Fruit fly (Drosophila melanogaster) whole organism, embryonic: ENCODE data around the gene CG14043.

Experiments used
- Adf1 ChIP-seq: fragments of 200-800 bp; sonication (Bioruptor generic); IDR thresholded peaks from 2 replicates; pipeline ENCODE4 v1.3.6; 2022; ENCODE audit warnings: missing biosample characterization, missing genetic modification characterization
- CG10366 ChIP-seq: fragments of 200-800 bp; sonication (Bioruptor generic); IDR thresholded peaks from 2 replicates; pipeline ENCODE4 v1.3.6; 2022; ENCODE audit warnings: missing biosample characterization, missing genetic modification characterization
- CG11247 ChIP-seq: fragments of 200-800 bp; sonication (Bioruptor generic); IDR thresholded peaks from 2 replicates; pipeline ENCODE4 v1.3.6; 2022; ENCODE audit warnings: missing biosample characterization, missing genetic modification characterization
- CG13624 ChIP-seq: fragments of 200-800 bp; sonication (Bioruptor generic); optimal IDR thresholded peaks from 2 replicates; lab custom pipeline; 2016; ENCODE audit warnings: missing biosample characterization, missing genetic modification characterization
- CG14441 ChIP-seq: fragments of 200-800 bp; sonication (Bioruptor generic); IDR thresholded peaks from 2 replicates; pipeline ENCODE4 v1.3.6; 2022; ENCODE audit warnings: missing biosample characterization, missing genetic modification characterization
- CG15514 ChIP-seq: fragments of 200-800 bp; sonication (Bioruptor generic); optimal IDR thresholded peaks from 3 replicates; lab custom pipeline; 2017; ENCODE audit warnings: missing biosample characterization, missing genetic modification characterization, mild to moderate bottlenecking, moderate library complexity, missing genetic modification reagents
- CG1603 ChIP-seq: fragments of 200-800 bp; sonication (Bioruptor generic); optimal IDR thresholded peaks from 2 replicates; lab custom pipeline; 2019; ENCODE audit warnings: missing biosample characterization, mild to moderate bottlenecking, missing genetic modification characterization, moderate library complexity
- CG1647 ChIP-seq: fragments of 200-800 bp; sonication (Bioruptor generic); optimal IDR thresholded peaks from 3 replicates; lab custom pipeline; 2016; ENCODE audit warnings: missing biosample characterization, missing genetic modification characterization
- CG2116 ChIP-seq: fragments of 200-800 bp; sonication (Bioruptor generic); optimal IDR thresholded peaks from 3 replicates; lab custom pipeline; 2018; ENCODE audit warnings: missing biosample characterization, mild to moderate bottlenecking, missing genetic modification characterization
- CG2199 ChIP-seq: fragments of 200-800 bp; sonication (Bioruptor generic); IDR thresholded peaks from 3 replicates; pipeline ENCODE4 v1.3.6; 2022; ENCODE audit warnings: missing biosample characterization, missing genetic modification characterization
- CG31224 ChIP-seq: fragments of 200-800 bp; sonication (Bioruptor generic); IDR thresholded peaks from 2 replicates; pipeline ENCODE4 v1.3.6; 2022; ENCODE audit warnings: missing biosample characterization, missing genetic modification characterization
- CG3163 ChIP-seq: fragments of 200-800 bp; sonication (Bioruptor generic); optimal IDR thresholded peaks from 3 replicates; lab custom pipeline; 2016; ENCODE audit warnings: missing biosample characterization, missing genetic modification characterization
- CG4360 ChIP-seq: fragments of 200-800 bp; sonication (Bioruptor generic); IDR thresholded peaks from 2 replicates; pipeline ENCODE4 v1.3.6; 2022; ENCODE audit warnings: missing biosample characterization, missing genetic modification characterization
- CG4707 ChIP-seq: fragments of 200-800 bp; sonication (Bioruptor generic); optimal IDR thresholded peaks from 2 replicates; lab custom pipeline; 2018; ENCODE audit warnings: missing biosample characterization, mild to moderate bottlenecking, missing genetic modification characterization, moderate library complexity
- CG6791 ChIP-seq: fragments of 200-800 bp; sonication (Bioruptor generic); IDR thresholded peaks from 3 replicates; pipeline ENCODE4 v1.3.6; 2022; ENCODE audit warnings: missing biosample characterization, missing genetic modification characterization; ENCODE audit not compliant: partially characterized antibody
- CG7987 ChIP-seq: fragments of 200-800 bp; sonication (Bioruptor generic); optimal IDR thresholded peaks from 2 replicates; lab custom pipeline; 2018; ENCODE audit warnings: missing biosample characterization, mild to moderate bottlenecking, missing genetic modification characterization, moderate library complexity
- CG8765 ChIP-seq: fragments of 200-800 bp; sonication (Bioruptor generic); IDR thresholded peaks from 2 replicates; pipeline ENCODE4 v1.3.6; 2022; ENCODE audit warnings: missing biosample characterization, missing genetic modification characterization
- CG8944 ChIP-seq: fragments of 200-800 bp; sonication (Bioruptor generic); optimal IDR thresholded peaks from 3 replicates; lab custom pipeline; 2016; ENCODE audit warnings: missing biosample characterization, missing genetic modification characterization
- CG9609 ChIP-seq: fragments of 200-800 bp; sonication (Bioruptor generic); optimal IDR thresholded peaks from 3 replicates; lab custom pipeline; 2016; ENCODE audit warnings: missing biosample characterization, missing genetic modification characterization
- CG9876 ChIP-seq: fragments of 200-800 bp; sonication (Bioruptor generic); optimal IDR thresholded peaks from 2 replicates; lab custom pipeline; 2016; ENCODE audit warnings: missing biosample characterization, missing genetic modification characterization
- Chrac-16 ChIP-seq: fragments of 200-800 bp; sonication (Bioruptor generic); optimal IDR thresholded peaks from 3 replicates; lab custom pipeline; 2016; ENCODE audit warnings: missing biosample characterization, missing genetic modification characterization
- CoRest ChIP-seq: fragments of 200-800 bp; sonication (Bioruptor generic); optimal IDR thresholded peaks from 3 replicates; lab custom pipeline; 2018; ENCODE audit warnings: missing biosample characterization, mild to moderate bottlenecking, missing genetic modification characterization, moderate library complexity
- D19A ChIP-seq: fragments of 200-800 bp; optimal IDR thresholded peaks from 3 replicates; lab custom pipeline; 2019; ENCODE audit warnings: missing biosample characterization, mild to moderate bottlenecking, missing genetic modification characterization, moderate library complexity
- Deaf1 ChIP-seq: fragments of 200-800 bp; optimal IDR thresholded peaks from 3 replicates; lab custom pipeline; 2019; ENCODE audit warnings: missing biosample characterization, mild to moderate bottlenecking, missing genetic modification characterization, moderate library complexity
- Dek ChIP-seq: fragments of 200-800 bp; sonication (Bioruptor generic); optimal IDR thresholded peaks from 3 replicates; lab custom pipeline; 2019; ENCODE audit warnings: missing biosample characterization, mild to moderate bottlenecking, missing genetic modification characterization, moderate library complexity
- Dref ChIP-seq: fragments of 200-800 bp; sonication (Bioruptor generic); IDR thresholded peaks from 2 replicates; pipeline ENCODE4 v1.3.6; 2022; ENCODE audit warnings: missing biosample characterization, missing genetic modification characterization
- Ets65A ChIP-seq: fragments of 200-800 bp; sonication (Bioruptor generic); peaks from one replicate; lab custom pipeline; 2016; ENCODE audit warnings: missing biosample characterization, missing genetic modification characterization
- Hand ChIP-seq: fragments of 200-800 bp; sonication (Bioruptor generic); optimal IDR thresholded peaks from 2 replicates; lab custom pipeline; 2017; ENCODE audit warnings: mild to moderate bottlenecking, missing biosample characterization, missing genetic modification reagents, missing genetic modification characterization
- HmgD ChIP-seq: fragments of 200-800 bp; sonication (Bioruptor generic); optimal IDR thresholded peaks from 3 replicates; lab custom pipeline; 2016; ENCODE audit warnings: missing biosample characterization, missing genetic modification characterization
- Hmr ChIP-seq: fragments of 200-800 bp; sonication (Bioruptor generic); optimal IDR thresholded peaks from 3 replicates; lab custom pipeline; 2017; ENCODE audit warnings: mild to moderate bottlenecking, missing biosample characterization, missing genetic modification reagents, missing genetic modification characterization
- Hr3 ChIP-seq: fragments of 200-800 bp; sonication (Bioruptor generic); optimal IDR thresholded peaks from 3 replicates; lab custom pipeline; 2016; ENCODE audit warnings: missing biosample characterization, missing genetic modification characterization
- Hr51 ChIP-seq, 2 experiments: fragments of 200-800 bp; sonication (Bioruptor generic); optimal IDR thresholded peaks; 2 replicates in 1 of 2; 3 replicates in 1 of 2; lab custom pipeline; 2016 to 2018; ENCODE audit warnings: missing biosample characterization in 2 of 2, missing genetic modification characterization in 2 of 2, mild to moderate bottlenecking in 1 of 2, moderate library complexity in 1 of 2
- Lpt ChIP-seq: fragments of >200 bp; optimal IDR thresholded peaks from 2 replicates; lab custom pipeline; 2018; ENCODE audit warnings: missing biosample characterization, missing genetic modification characterization
- MTF-1 ChIP-seq: fragments of 200-800 bp; sonication (Bioruptor generic); optimal IDR thresholded peaks from 2 replicates; lab custom pipeline; 2018; ENCODE audit warnings: missing biosample characterization, mild to moderate bottlenecking, missing genetic modification characterization, borderline replicate concordance
- NfI ChIP-seq: fragments of 200-800 bp; sonication (Bioruptor generic); optimal IDR thresholded peaks from 3 replicates; lab custom pipeline; 2018; ENCODE audit warnings: missing biosample characterization, mild to moderate bottlenecking, missing genetic modification characterization, moderate library complexity
- Sry-β ChIP-seq: fragments of 200-800 bp; sonication (Bioruptor generic); optimal IDR thresholded peaks from 2 replicates; lab custom pipeline; 2018; ENCODE audit warnings: missing biosample characterization, mild to moderate bottlenecking, missing genetic modification characterization, moderate library complexity
- Tbp ChIP-seq: fragments of >200 bp; optimal IDR thresholded peaks from 2 replicates; lab custom pipeline; 2018; ENCODE audit warnings: missing biosample characterization, missing genetic modification characterization
- abd-A ChIP-seq: fragments of 200-800 bp; sonication (Bioruptor generic); optimal IDR thresholded peaks from 3 replicates; lab custom pipeline; 2019; ENCODE audit warnings: missing biosample characterization, mild to moderate bottlenecking, missing genetic modification characterization, moderate library complexity
- amos ChIP-seq: fragments of 200-800 bp; sonication (Bioruptor generic); IDR thresholded peaks from 2 replicates; pipeline ENCODE4 v1.3.6; 2022; ENCODE audit warnings: missing biosample characterization, missing genetic modification characterization; ENCODE audit not compliant: partially characterized antibody
- bbx ChIP-seq: fragments of 200-800 bp; sonication (Bioruptor generic); IDR thresholded peaks from 2 replicates; pipeline ENCODE4 v1.3.6; 2022; ENCODE audit warnings: missing biosample characterization, missing genetic modification characterization; ENCODE audit not compliant: partially characterized antibody
- da ChIP-seq: fragments of 200-800 bp; sonication (Bioruptor generic); optimal IDR thresholded peaks from 2 replicates; lab custom pipeline; 2016; ENCODE audit warnings: missing biosample characterization, missing genetic modification characterization
- fd64A ChIP-seq: fragments of 200-800 bp; sonication (Bioruptor generic); optimal IDR thresholded peaks from 3 replicates; lab custom pipeline; 2018; ENCODE audit warnings: missing biosample characterization, mild to moderate bottlenecking, missing genetic modification characterization
- ftz-f1 ChIP-seq: fragments of 200-800 bp; sonication (Bioruptor generic); optimal IDR thresholded peaks from 2 replicates; lab custom pipeline; 2016; ENCODE audit warnings: missing biosample characterization, missing genetic modification characterization
- grau ChIP-seq: fragments of 200-800 bp; optimal IDR thresholded peaks from 3 replicates; lab custom pipeline; 2019; ENCODE audit warnings: missing biosample characterization, mild to moderate bottlenecking, missing genetic modification characterization, moderate library complexity
- hbn ChIP-seq: fragments of 200-800 bp; sonication (Bioruptor generic); IDR thresholded peaks from 2 replicates; pipeline ENCODE4 v1.3.6; 2022; ENCODE audit warnings: missing biosample characterization, missing genetic modification characterization; ENCODE audit not compliant: partially characterized antibody
- luna ChIP-seq: fragments of 200-800 bp; sonication (Bioruptor generic); optimal IDR thresholded peaks from 2 replicates; lab custom pipeline; 2016; ENCODE audit warnings: missing biosample characterization, missing genetic modification characterization
- mam ChIP-seq: fragments of 200-800 bp; sonication (Bioruptor generic); optimal IDR thresholded peaks from 3 replicates; lab custom pipeline; 2016; ENCODE audit warnings: missing biosample characterization, missing genetic modification characterization
- nerfin-2 ChIP-seq: fragments of 200-800 bp; sonication (Bioruptor generic); IDR thresholded peaks from 2 replicates; pipeline ENCODE4 v1.3.6; 2022; ENCODE audit warnings: missing biosample characterization, missing genetic modification characterization; ENCODE audit not compliant: partially characterized antibody
- p53 ChIP-seq: fragments of 200-800 bp; sonication (Bioruptor generic); optimal IDR thresholded peaks from 2 replicates; lab custom pipeline; 2016; ENCODE audit warnings: missing biosample characterization, missing genetic modification characterization
- wor ChIP-seq: fragments of 200-800 bp; sonication (Bioruptor generic); IDR thresholded peaks from 2 replicates; pipeline ENCODE4 v1.3.6; 2022; ENCODE audit warnings: missing biosample characterization, missing genetic modification characterization
- zfh1 ChIP-seq: fragments of 200-800 bp; sonication (Bioruptor generic); IDR thresholded peaks from 3 replicates; pipeline ENCODE4 v1.3.6; 2022; ENCODE audit warnings: missing biosample characterization, missing genetic modification characterization

CG14043 gene

DNA sequence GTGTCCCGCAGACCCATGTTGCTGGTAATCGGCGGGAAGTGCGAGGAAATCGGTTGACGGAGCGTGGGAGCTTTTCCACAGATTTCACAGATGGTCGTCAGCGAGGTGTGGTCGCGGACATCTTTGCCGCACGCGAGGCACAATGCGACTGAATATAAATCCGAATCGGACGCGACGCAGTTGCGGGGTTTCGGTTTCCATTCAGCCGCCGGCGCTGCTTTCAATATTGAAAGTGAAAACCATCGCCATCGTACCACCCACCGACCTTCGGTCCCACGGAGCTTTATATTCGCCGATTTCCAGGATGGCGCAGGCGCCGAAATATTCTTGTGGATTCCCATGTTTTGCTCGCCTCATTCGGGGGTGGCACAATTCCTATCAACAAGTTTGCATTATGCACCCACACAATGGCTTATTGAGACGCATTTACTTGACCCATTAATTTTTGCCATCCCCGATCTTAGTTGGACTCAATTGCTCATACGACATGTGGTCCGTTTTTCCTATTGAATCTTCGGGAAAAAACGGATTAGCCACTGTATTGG, 35.1 kb upstream of the CG14043 start, which contains the start of gene hoe2 (continued):
- no peak for TF ChIP-seq CG1647 (GFP tag; lab: Kevin White, UChicago)
- no peak for TF ChIP-seq Adf1 (GFP tag; lab: Robert Waterston, UW)
- no peak for TF ChIP-seq Dek (tag; lab: Kevin White, UChicago)
- TF ChIP-seq CG1603: no peak
- TF ChIP-seq CG31224 (GFP tag; lab: Robert Waterston, UW): no peak
- no peak for TF ChIP-seq Hr51 (GFP tag; optimal IDR thresholded peaks at IDR 0.05; lab: Kevin White, UChicago)
- TF ChIP-seq fd64A (GFP tag; lab: Kevin White, UChicago): no peak
- no peak for TF ChIP-seq CG6791 (GFP tag; lab: Robert Waterston, UW)
- TF ChIP-seq zfh1 (GFP tag; lab: Robert Waterston, UW): no peak
- TF ChIP-seq CG8765: no peak
- no peak for TF ChIP-seq MTF-1 (GFP tag; lab: Kevin White, UChicago)
- TF ChIP-seq bbx: no peak
- TF ChIP-seq CG14441 (GFP tag; lab: Robert Waterston, UW): no peak
- TF ChIP-seq mam (GFP tag; lab: Kevin White, UChicago): no peak
- no peak for TF ChIP-seq CG7987 (GFP tag; lab: Kevin White, UChicago)
- TF ChIP-seq amos: no peak
- TF ChIP-seq Hand: peak; percentile 38
- no peak for TF ChIP-seq CG11247
- TF ChIP-seq Ets65A (GFP tag; lab: Kevin White, UChicago): peak; percentile 18
- TF ChIP-seq CG4707 (GFP tag; lab: Kevin White, UChicago): no peak
- TF ChIP-seq CG4360 (GFP tag; lab: Robert Waterston, UW): no peak
- peak; percentile 71 for TF ChIP-seq Hmr (GFP tag; lab: Kevin White, UChicago)
- TF ChIP-seq CoRest (tag; lab: Kevin White, UChicago): no peak
- TF ChIP-seq CG10366 (GFP tag; lab: Robert Waterston, UW): no peak
- no peak for TF ChIP-seq Lpt (GFP tag; lab: Kevin White, UChicago)
- peak; percentile 94 for TF ChIP-seq Deaf1 (tag; lab: Kevin White, UChicago)
- no peak for TF ChIP-seq CG2116 (GFP tag; lab: Kevin White, UChicago)
- no peak for TF ChIP-seq CG13624 (GFP tag; lab: Kevin White, UChicago)
- no peak for TF ChIP-seq CG8944 (GFP tag; lab: Kevin White, UChicago)
- no peak for TF ChIP-seq ftz-f1 (GFP tag; lab: Kevin White, UChicago)
- no peak for TF ChIP-seq abd-A (tag; lab: Kevin White, UChicago)
- no peak for TF ChIP-seq Hr3 (GFP tag; lab: Kevin White, UChicago)
- peak; percentile 11; the same call in 1 of the 2 replicates for TF ChIP-seq Dref (GFP tag; lab: Robert Waterston, UW)
- TF ChIP-seq Sry-β (GFP tag; lab: Kevin White, UChicago): no peak
- no peak for TF ChIP-seq da (GFP tag; lab: Kevin White, UChicago)
- no peak for TF ChIP-seq luna (GFP tag; lab: Kevin White, UChicago)
- TF ChIP-seq CG3163: no peak
- peak; percentile 48 for TF ChIP-seq CG15514 (GFP tag; lab: Kevin White, UChicago)
- TF ChIP-seq grau: no peak
- no peak for TF ChIP-seq CG9876
- TF ChIP-seq Chrac-16: no peak
- TF ChIP-seq NfI: no peak
- TF ChIP-seq p53: no peak
- TF ChIP-seq wor (GFP tag; lab: Robert Waterston, UW): no peak
- TF ChIP-seq D19A (tag; lab: Kevin White, UChicago): no peak
- TF ChIP-seq CG9609 (GFP tag; lab: Kevin White, UChicago): no peak
- TF ChIP-seq nerfin-2 (GFP tag; lab: Robert Waterston, UW): no peak
- TF ChIP-seq HmgD (GFP tag; lab: Kevin White, UChicago): no peak
- TF ChIP-seq CG2199 (GFP tag; lab: Robert Waterston, UW): no peak
- no peak for TF ChIP-seq Tbp
- no peak for TF ChIP-seq hbn (GFP tag; lab: Robert Waterston, UW)
